Worm (Caenorhabditis elegans): ENCODE results near the gene srb-1.

ce11 chrII:5187469-5187868 is 16.6 kb upstream of the srb-1 start, which contains the start of gene crh-2:
- TF ChIP-seq fkh-10 (GFP tag; optimal IDR thresholded peaks at IDR 0.05) (no peak), ceh-82 (tag; optimal IDR thresholded peaks at IDR 0.05) (no peak), mdl-1 (tag; optimal IDR thresholded peaks at IDR 0.05) (no peak), pqm-1 (tag; optimal IDR thresholded peaks at IDR 0.05) (no peak), nhr-11 (tag; optimal IDR thresholded peaks at IDR 0.05) (no peak), ceh-9 (tag; optimal IDR thresholded peaks at IDR 0.05) (no peak), ztf-4 (tag; optimal IDR thresholded peaks at IDR 0.05) (no peak), ama-1 (optimal IDR thresholded peaks at IDR 0.05) (no peak), nhr-25 (tag; optimal IDR thresholded peaks at IDR 0.05) (no peak), zag-1 (tag; optimal IDR thresholded peaks at IDR 0.05) (no peak)

Measured in whole organism, L3 larva.